Worm (Caenorhabditis elegans): ENCODE measurements around the gene ZC487.1.

ZC487.1 gene

ce11 chrV:6753257-6753656 lies 25.9 kb downstream of the ZC487.1 start:
- TF ChIP-seq him-1 (tag; optimal IDR thresholded peaks at IDR 0.05) (no peak), W03F9.2 (tag; optimal IDR thresholded peaks at IDR 0.05) (no peak), dao-5 (tag; optimal IDR thresholded peaks at IDR 0.05) (no peak)

ce11 chrV:6758017-6758416 lies 30.7 kb downstream of the ZC487.1 start, which contains the start of gene dbl-1:
Gene dbl-1 (plus strand): TSS chrV:6758135.
- TF ChIP-seq him-1 (tag; optimal IDR thresholded peaks at IDR 0.05) (no peak), dao-5 (tag; optimal IDR thresholded peaks at IDR 0.05) (no peak), W03F9.2 (tag; optimal IDR thresholded peaks at IDR 0.05) (no peak)

- TF ChIP-seq W03F9.2 (tag; optimal IDR thresholded peaks at IDR 0.05), result no peak
- no peak for TF ChIP-seq him-1 (tag; optimal IDR thresholded peaks at IDR 0.05)
- TF ChIP-seq dao-5 (tag; optimal IDR thresholded peaks at IDR 0.05), result no peak
These were observed 35.0 kb downstream of the ZC487.1 start, which contains the start of gene T25F10.4 for ce11 chrV:6762361-6762760. Gene T25F10.4 (minus strand): TSS chrV:6762461.

ce11 chrV:6764972-6765371 lies 37.6 kb downstream of the ZC487.1 start, which contains the start of gene bbs-8:
Gene bbs-8 (minus strand): TSS chrV:6765072.
- TF ChIP-seq him-1 (tag; optimal IDR thresholded peaks at IDR 0.05), result no peak
- no peak for TF ChIP-seq dao-5 (tag; optimal IDR thresholded peaks at IDR 0.05)
- TF ChIP-seq W03F9.2 (tag; optimal IDR thresholded peaks at IDR 0.05), result no peak

ce11 chrV:6767576-6767975 lies 40.3 kb downstream of the ZC487.1 start:
- no peak for TF ChIP-seq W03F9.2 (tag; optimal IDR thresholded peaks at IDR 0.05)
- no peak for TF ChIP-seq him-1 (tag; optimal IDR thresholded peaks at IDR 0.05)

ce11 chrV:6768452-6768929 lies 41.2 kb downstream of the ZC487.1 start, which contains the start of the genes T25F10.1 and clik-1:
Gene T25F10.1 (plus strand): TSS chrV:6768502.
Gene clik-1 (minus strand): TSS chrV:6768732.
- TF ChIP-seq dao-5 (tag; optimal IDR thresholded peaks at IDR 0.05) (no peak), him-1 (tag; optimal IDR thresholded peaks at IDR 0.05) (no peak), W03F9.2 (tag; optimal IDR thresholded peaks at IDR 0.05) (no peak)

- TF ChIP-seq him-1 (tag; optimal IDR thresholded peaks at IDR 0.05) (no peak), dao-5 (tag; optimal IDR thresholded peaks at IDR 0.05) (no peak), W03F9.2 (tag; optimal IDR thresholded peaks at IDR 0.05) (no peak)
These were observed 42.1 kb downstream of the ZC487.1 start for ce11 chrV:6769440-6769839.

- TF ChIP-seq him-1 (tag; optimal IDR thresholded peaks at IDR 0.05) (no peak), dao-5 (tag; optimal IDR thresholded peaks at IDR 0.05) (no peak)
These were observed 44.3 kb downstream of the ZC487.1 start, which contains the start of gene srh-30 for ce11 chrV:6771645-6772044. Gene srh-30 (minus strand): TSS chrV:6771745.

- TF ChIP-seq W03F9.2 (tag; optimal IDR thresholded peaks at IDR 0.05) (no peak), him-1 (tag; optimal IDR thresholded peaks at IDR 0.05) (no peak), dao-5 (tag; optimal IDR thresholded peaks at IDR 0.05) (no peak)
These were observed 46.4 kb downstream of the ZC487.1 start, which contains the start of gene ZC404.16 for ce11 chrV:6773735-6774134. Gene ZC404.16 (minus strand): TSS chrV:6773835.

ce11 chrV:6775708-6776107 lies 48.4 kb downstream of the ZC487.1 start, which contains the start of gene srh-28:
Gene srh-28 (minus strand): TSS chrV:6775808.
- TF ChIP-seq W03F9.2 (tag; optimal IDR thresholded peaks at IDR 0.05), result no peak
- no peak for TF ChIP-seq dao-5 (tag; optimal IDR thresholded peaks at IDR 0.05)
- TF ChIP-seq him-1 (tag; optimal IDR thresholded peaks at IDR 0.05), result no peak

ce11 chrV:6778457-6778856 lies 51.1 kb downstream of the ZC487.1 start:
- TF ChIP-seq dao-5 (tag; optimal IDR thresholded peaks at IDR 0.05), result no peak
- no peak for TF ChIP-seq him-1 (tag; optimal IDR thresholded peaks at IDR 0.05)
- TF ChIP-seq W03F9.2 (tag; optimal IDR thresholded peaks at IDR 0.05), result no peak

Data from whole organism, L4/young adult.